Fruit fly (Drosophila melanogaster): ENCODE data around the gene CG13048.

Gene CG13048

DNA sequence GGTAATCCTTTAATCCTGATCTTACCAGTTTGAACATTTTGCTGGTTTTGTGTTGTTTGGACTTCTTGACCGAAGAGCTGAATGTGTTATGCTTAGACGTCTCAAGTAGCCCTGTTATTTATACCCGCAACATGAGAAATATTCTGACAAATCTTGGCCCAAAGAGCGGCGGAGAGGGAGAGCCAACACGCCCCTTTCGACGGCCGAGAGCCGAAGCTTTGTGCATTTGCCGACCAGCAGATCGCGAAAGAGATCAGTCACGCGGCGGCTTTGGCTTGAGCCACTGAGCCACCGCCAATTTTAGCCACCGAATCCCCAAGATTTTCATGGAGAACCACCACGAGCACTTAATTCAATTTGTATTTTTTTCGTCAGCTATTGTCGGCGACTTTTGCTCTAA is 11.7 kb upstream of the CG13048 start, which contains the start of gene CG4962:
CG4962 (minus strand) TSS at position 101 of the 400 bp plus-strand sequence.
- TF ChIP-seq OdsH (GFP tag; optimal IDR thresholded peaks at IDR 0.05) (no peak), CG15336 (GFP tag; IDR thresholded peaks at IDR 0.05) (no peak), fd59A (GFP tag; optimal IDR thresholded peaks at IDR 0.05) (no peak), lz (GFP tag; optimal IDR thresholded peaks at IDR 0.05) (no peak), esn (GFP tag; optimal IDR thresholded peaks at IDR 0.05) (no peak), CG3032 (tag; optimal IDR thresholded peaks at IDR 0.05) (no peak)

DNA sequence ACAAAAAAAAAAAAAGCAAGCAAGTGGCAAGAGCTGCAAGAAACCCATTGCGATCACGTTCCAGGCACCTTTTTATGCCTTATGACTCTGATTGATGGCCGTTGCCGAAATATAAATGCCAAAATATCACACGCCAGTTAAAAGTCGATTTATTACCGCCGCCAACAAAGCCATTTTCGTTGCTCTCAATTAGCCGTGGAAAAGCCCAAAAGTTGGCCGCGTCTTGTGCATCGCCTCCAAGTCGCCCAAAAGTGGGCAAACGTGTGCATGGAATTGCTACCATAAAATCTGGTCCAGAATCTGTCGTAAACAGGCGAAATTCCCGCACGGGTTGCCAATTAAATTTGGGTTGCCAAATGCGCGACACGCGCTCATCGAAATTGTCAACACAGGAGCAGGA is 8.0 kb upstream of the CG13048 start:
- peak; percentile 22 for TF ChIP-seq CG3919 (GFP tag; optimal IDR thresholded peaks at IDR 0.05)
- TF ChIP-seq Ets21C (GFP tag; optimal IDR thresholded peaks at IDR 0.05) = no peak
- no peak for TF ChIP-seq dsx (GFP tag; optimal IDR thresholded peaks at IDR 0.05; ENCODE audit: poor library complexity, severe bottlenecking)
- TF ChIP-seq Gug (GFP tag; IDR thresholded peaks at IDR 0.05) = no peak
- TF ChIP-seq CG6163 (GFP tag; IDR thresholded peaks at IDR 0.05) = 0 out of 3 replicates have a peak, but pooled peaks have one; percentile 30

DNA sequence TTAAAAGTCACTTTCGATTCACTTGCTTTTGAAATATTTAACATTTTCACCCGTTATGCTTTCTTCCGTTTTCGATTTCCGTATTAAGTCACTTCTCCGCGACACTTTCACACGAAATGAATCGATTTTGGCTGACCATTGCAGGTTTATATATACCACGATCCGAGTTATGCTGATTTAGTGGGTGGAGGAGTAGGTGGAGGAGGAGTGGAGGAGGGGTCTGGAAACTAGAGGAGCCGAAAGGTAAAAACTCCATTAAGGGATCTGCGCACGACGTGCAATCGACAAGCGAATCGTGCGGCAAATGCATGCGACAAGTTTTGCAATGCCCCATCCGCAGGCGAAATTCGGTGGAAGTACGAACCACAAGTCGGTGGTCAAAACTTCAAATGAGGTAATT is 7.1 kb upstream of the CG13048 start, which contains the start of gene CG13045:
CG13045 (minus strand) TSS at position 101 of the 400 bp plus-strand sequence.
- TF ChIP-seq acj6 (GFP tag; optimal IDR thresholded peaks at IDR 0.05) = no peak
- TF ChIP-seq achi (GFP tag; optimal IDR thresholded peaks at IDR 0.05) = no peak
- no peak for TF ChIP-seq Eip93F (GFP tag; optimal IDR thresholded peaks at IDR 0.05)
- no peak for TF ChIP-seq CG8632 (GFP tag; optimal IDR thresholded peaks at IDR 0.05)
- no peak for TF ChIP-seq Blimp-1 (GFP tag; optimal IDR thresholded peaks at IDR 0.05)
- no peak for TF ChIP-seq CG8119 (GFP tag; IDR thresholded peaks at IDR 0.05)
- no peak for TF ChIP-seq CG1621 (tag; optimal IDR thresholded peaks at IDR 0.05)
- no peak for TF ChIP-seq Sox102F (GFP tag; optimal IDR thresholded peaks at IDR 0.05)
- no peak for TF ChIP-seq CG6276 (GFP tag; optimal IDR thresholded peaks at IDR 0.05)

DNA sequence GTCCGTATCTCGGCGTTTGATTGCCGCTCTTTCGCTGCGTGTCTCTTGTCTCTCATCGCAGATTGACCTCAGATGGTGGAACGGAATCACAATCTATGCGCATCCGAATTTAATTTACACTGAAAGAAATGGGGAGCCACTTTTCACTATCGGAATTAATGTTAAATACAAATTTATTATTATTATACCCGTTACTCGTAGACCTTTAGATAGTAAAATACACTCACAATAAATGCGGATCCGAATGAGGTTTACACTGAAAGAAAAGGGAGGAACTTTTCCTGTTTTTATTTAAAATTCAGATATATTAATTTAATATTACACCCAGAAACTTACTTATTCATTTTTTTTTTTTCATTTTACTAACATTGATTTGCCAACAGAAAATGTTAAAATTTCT is 5.3 kb upstream of the CG13048 start:
- no peak for TF ChIP-seq CG11294 (GFP tag; IDR thresholded peaks at IDR 0.05)
- TF ChIP-seq Eip75B (GFP tag; optimal IDR thresholded peaks at IDR 0.05) = no peak
- TF ChIP-seq CG9139 (GFP tag; optimal IDR thresholded peaks at IDR 0.05) = no peak
- no peak for TF ChIP-seq Sox14 (GFP tag; optimal IDR thresholded peaks at IDR 0.05)
- no peak for TF ChIP-seq ss (GFP tag; optimal IDR thresholded peaks at IDR 0.05)
- no peak for TF ChIP-seq net (GFP tag; optimal IDR thresholded peaks at IDR 0.05)
- TF ChIP-seq Ets21C (GFP tag; optimal IDR thresholded peaks at IDR 0.05) = no peak
- TF ChIP-seq lz (GFP tag; optimal IDR thresholded peaks at IDR 0.05) = no peak
- no peak for TF ChIP-seq dac (GFP tag; optimal IDR thresholded peaks at IDR 0.05)
- TF ChIP-seq vri (GFP tag; optimal IDR thresholded peaks at IDR 0.05) = no peak
- TF ChIP-seq fd59A (GFP tag; optimal IDR thresholded peaks at IDR 0.05) = no peak
- no peak for TF ChIP-seq salr (GFP tag; optimal IDR thresholded peaks at IDR 0.05)
- TF ChIP-seq fd85E (GFP tag; optimal IDR thresholded peaks at IDR 0.05) = no peak
- no peak for TF ChIP-seq dsx (GFP tag; optimal IDR thresholded peaks at IDR 0.05; ENCODE audit: poor library complexity, severe bottlenecking)
- peak; percentile 26 for TF ChIP-seq OdsH (GFP tag; optimal IDR thresholded peaks at IDR 0.05)
- TF ChIP-seq CG6276 (GFP tag; optimal IDR thresholded peaks at IDR 0.05) = no peak
- TF ChIP-seq Smox (GFP tag; optimal IDR thresholded peaks at IDR 0.05) = no peak
- TF ChIP-seq acj6 (GFP tag; optimal IDR thresholded peaks at IDR 0.05) = peak; percentile 30
- TF ChIP-seq spab (GFP tag; optimal IDR thresholded peaks at IDR 0.05) = peak; percentile 12
- TF ChIP-seq CG34406 (GFP tag; optimal IDR thresholded peaks at IDR 0.05) = peak; percentile 5
- TF ChIP-seq CG6792 (GFP tag; optimal IDR thresholded peaks at IDR 0.05) = no peak
- 0 out of 3 replicates have a peak, but pooled peaks have one; percentile 45 for TF ChIP-seq CG6163 (GFP tag; IDR thresholded peaks at IDR 0.05)
- peak; percentile 15 for TF ChIP-seq CG11762 (GFP tag; optimal IDR thresholded peaks at IDR 0.05; ENCODE audit: insufficient read depth)
- no peak for TF ChIP-seq svp (GFP tag)
- peak; percentile 73 for TF ChIP-seq Eip78C (GFP tag)
- no peak for TF ChIP-seq esn (GFP tag; optimal IDR thresholded peaks at IDR 0.05)
- TF ChIP-seq CG3032 (tag; optimal IDR thresholded peaks at IDR 0.05) = no peak
- TF ChIP-seq Sox102F (GFP tag; optimal IDR thresholded peaks at IDR 0.05) = no peak
- TF ChIP-seq Hr39 (GFP tag; optimal IDR thresholded peaks at IDR 0.05) = no peak
- no peak for TF ChIP-seq CG8632 (GFP tag; optimal IDR thresholded peaks at IDR 0.05)
- TF ChIP-seq Hr38 (GFP tag; optimal IDR thresholded peaks at IDR 0.05) = no peak
- peak; percentile 14 for TF ChIP-seq Ets96B (tag; optimal IDR thresholded peaks at IDR 0.05)
- no peak for TF ChIP-seq CG16779 (tag; optimal IDR thresholded peaks at IDR 0.05)
- TF ChIP-seq Sox15 (GFP tag; optimal IDR thresholded peaks at IDR 0.05) = no peak
- TF ChIP-seq CG3919 (GFP tag; optimal IDR thresholded peaks at IDR 0.05) = no peak
- peak; percentile 8; the same call in 1 of the 2 replicates for TF ChIP-seq CG15336 (GFP tag; IDR thresholded peaks at IDR 0.05)
- TF ChIP-seq Met (GFP tag; optimal IDR thresholded peaks at IDR 0.05) = no peak
- TF ChIP-seq fkh (GFP tag; optimal IDR thresholded peaks at IDR 0.05) = no peak
- TF ChIP-seq Eip93F (GFP tag; optimal IDR thresholded peaks at IDR 0.05) = no peak

All from whole organism, prepupa.